Worm (Caenorhabditis elegans) whole organism, L2 larva: ENCODE measurements around the gene T27A10.6.

ENCODE experiments used
- C34F6.9 ChIP-seq: fragments of 150-350 bp; optimal IDR thresholded peaks from 2 replicates; lab custom pipeline; 2014; ENCODE audit warnings: missing biosample characterization, missing genetic modification characterization
- R02D3.7 ChIP-seq: fragments of 150-350 bp; optimal IDR thresholded peaks from 2 replicates; lab custom pipeline; 2014; ENCODE audit warnings: missing biosample characterization, missing genetic modification characterization
- ZK546.5 ChIP-seq: sonication (generic microtip); optimal IDR thresholded peaks from 2 replicates; lab custom pipeline; 2017; ENCODE audit warnings: missing biosample characterization, missing genetic modification characterization
- ama-1 ChIP-seq: fragments of 150-350 bp; optimal IDR thresholded peaks from 2 replicates; lab custom pipeline; 2018; ENCODE audit warnings: inconsistent platforms
- ceh-16 ChIP-seq: fragments of 150-350 bp; optimal IDR thresholded peaks from 2 replicates; lab custom pipeline; 2014; ENCODE audit warnings: missing biosample characterization, missing genetic modification characterization
- ceh-82 ChIP-seq: fragments of 150-350 bp; optimal IDR thresholded peaks from 2 replicates; lab custom pipeline; 2014; ENCODE audit warnings: missing biosample characterization, missing genetic modification characterization
- dmd-4 ChIP-seq: sonication (generic microtip); optimal IDR thresholded peaks from 2 replicates; lab custom pipeline; 2017; ENCODE audit warnings: missing biosample characterization, missing genetic modification characterization
- egl-27 ChIP-seq: sonication (generic microtip); optimal IDR thresholded peaks from 3 replicates; lab custom pipeline; 2017; ENCODE audit warnings: missing biosample characterization, missing genetic modification reagents, missing genetic modification characterization
- elt-3 ChIP-seq: sonication (generic microtip); optimal IDR thresholded peaks from 2 replicates; lab custom pipeline; 2017; ENCODE audit warnings: missing biosample characterization, missing genetic modification characterization
- fos-1 ChIP-seq: fragments of 150-350 bp; optimal IDR thresholded peaks from 2 replicates; lab custom pipeline; 2014; ENCODE audit warnings: missing biosample characterization, missing genetic modification characterization
- lin-13 ChIP-seq: fragments of 150-350 bp; optimal IDR thresholded peaks from 2 replicates; lab custom pipeline; 2014; ENCODE audit warnings: missing biosample characterization, missing genetic modification reagents, missing genetic modification characterization
- lin-39 ChIP-seq: fragments of 150-350 bp; optimal IDR thresholded peaks from 2 replicates; lab custom pipeline; 2014; ENCODE audit warnings: missing biosample characterization, missing genetic modification reagents, missing genetic modification characterization
- nhr-10 ChIP-seq: sonication (generic microtip); optimal IDR thresholded peaks from 2 replicates; lab custom pipeline; 2017; ENCODE audit warnings: missing biosample characterization, missing genetic modification characterization
- nhr-11 ChIP-seq: fragments of 150-350 bp; optimal IDR thresholded peaks from 2 replicates; lab custom pipeline; 2014; ENCODE audit warnings: missing biosample characterization, missing genetic modification characterization
- nhr-12 ChIP-seq: fragments of 150-350 bp; optimal IDR thresholded peaks from 2 replicates; lab custom pipeline; 2014; ENCODE audit warnings: missing biosample characterization, missing genetic modification characterization
- nhr-129 ChIP-seq: fragments of 150-350 bp; optimal IDR thresholded peaks from 2 replicates; lab custom pipeline; 2014; ENCODE audit warnings: missing biosample characterization, missing genetic modification characterization
- nhr-21 ChIP-seq: fragments of 150-350 bp; optimal IDR thresholded peaks from 2 replicates; lab custom pipeline; 2014; ENCODE audit warnings: missing biosample characterization, missing genetic modification characterization
- nhr-23 ChIP-seq: fragments of 150-350 bp; optimal IDR thresholded peaks from 2 replicates; lab custom pipeline; 2014; ENCODE audit warnings: missing biosample characterization, missing genetic modification reagents, missing genetic modification characterization
- nhr-237 ChIP-seq: fragments of 150-350 bp; optimal IDR thresholded peaks from 2 replicates; lab custom pipeline; 2014; ENCODE audit warnings: missing biosample characterization, missing genetic modification characterization
- nhr-25 ChIP-seq: fragments of 150-350 bp; sonication (generic microtip); optimal IDR thresholded peaks from 3 replicates; lab custom pipeline; 2014; ENCODE audit warnings: missing biosample characterization, missing genetic modification characterization
- nhr-6 ChIP-seq: fragments of 150-350 bp; optimal IDR thresholded peaks from 2 replicates; lab custom pipeline; 2014; ENCODE audit warnings: missing biosample characterization, missing genetic modification characterization
- nhr-77 ChIP-seq: fragments of 150-350 bp; optimal IDR thresholded peaks from 2 replicates; lab custom pipeline; 2014; ENCODE audit warnings: missing biosample characterization, missing genetic modification characterization
- sem-4 ChIP-seq: fragments of 150-350 bp; optimal IDR thresholded peaks from 2 replicates; lab custom pipeline; 2014; ENCODE audit warnings: missing biosample characterization, missing genetic modification reagents, missing genetic modification characterization
- skn-1 ChIP-seq: sonication (generic microtip); optimal IDR thresholded peaks from 2 replicates; lab custom pipeline; 2017; ENCODE audit warnings: missing biosample characterization, missing genetic modification characterization
- sma-3 ChIP-seq: sonication (generic microtip); optimal IDR thresholded peaks from 2 replicates; lab custom pipeline; 2016; ENCODE audit warnings: missing genetic modification reagents, missing genetic modification characterization, missing compliant biosample characterization
- sma-9 ChIP-seq, 2 experiments: fragments of 150-350 bp in 1 of 2; sonication (generic microtip) in 1 of 2; optimal IDR thresholded peaks; 2 replicates each; lab custom pipeline; 2014 to 2016; ENCODE audit warnings: missing genetic modification characterization in 2 of 2, mild to moderate bottlenecking in 1 of 2, missing biosample characterization in 1 of 2, missing compliant biosample characterization in 1 of 2, missing genetic modification reagents in 1 of 2, moderate library complexity in 1 of 2
- snpc-4 ChIP-seq: fragments of 150-350 bp; optimal IDR thresholded peaks from 2 replicates; lab custom pipeline; 2014; ENCODE audit warnings: missing biosample characterization, missing genetic modification characterization
- unc-39 ChIP-seq: fragments of 150-350 bp; optimal IDR thresholded peaks from 2 replicates; lab custom pipeline; 2014; ENCODE audit warnings: missing biosample characterization, missing genetic modification characterization
- unc-55 ChIP-seq: fragments of 150-350 bp; sonication (generic microtip); optimal IDR thresholded peaks from 3 replicates; lab custom pipeline; 2014; ENCODE audit warnings: missing biosample characterization, missing genetic modification reagents, missing genetic modification characterization
- unc-62 ChIP-seq: fragments of 150-350 bp; optimal IDR thresholded peaks from 2 replicates; lab custom pipeline; 2014; ENCODE audit warnings: missing biosample characterization, missing genetic modification reagents, missing genetic modification characterization
- zag-1 ChIP-seq: fragments of 150-350 bp; optimal IDR thresholded peaks from 2 replicates; lab custom pipeline; 2014; ENCODE audit warnings: missing biosample characterization, missing genetic modification characterization
- ztf-1 ChIP-seq: fragments of 200-800 bp; sonication (Bioruptor generic); conservative IDR thresholded peaks from 2 replicates; pipeline ENCODE4 v1.3.6; 2022; ENCODE audit warnings: missing genetic modification characterization, missing compliant biosample characterization
- ztf-11 ChIP-seq: sonication (generic microtip); optimal IDR thresholded peaks from 2 replicates; lab custom pipeline; 2017; ENCODE audit warnings: missing biosample characterization, missing genetic modification characterization
- ztf-4 ChIP-seq: fragments of 150-350 bp; optimal IDR thresholded peaks from 2 replicates; lab custom pipeline; 2014; ENCODE audit warnings: missing biosample characterization, missing genetic modification characterization

The T27A10.6 gene

DNA sequence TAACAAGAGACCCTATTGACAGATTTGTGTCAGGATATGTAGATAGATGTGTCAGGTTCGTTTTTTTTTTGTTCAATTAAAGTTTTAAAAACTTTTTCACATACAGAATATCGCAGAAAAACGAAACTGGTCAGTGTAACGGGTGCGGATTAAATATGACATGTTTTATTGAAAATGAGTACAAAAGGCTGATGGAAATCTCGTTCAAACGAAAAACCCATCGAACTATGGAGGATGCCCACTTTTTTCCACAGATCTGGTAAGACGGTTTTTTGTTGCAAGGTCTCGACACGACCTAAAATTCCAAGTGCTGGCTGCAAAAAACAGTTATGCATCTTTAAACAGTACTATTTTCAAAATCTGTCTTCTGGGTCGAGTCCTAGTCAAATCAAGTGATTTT lies 33.9 kb upstream of the T27A10.6 start:
- TF ChIP-seq nhr-12 (tag; lab: Kevin White, UChicago): no peak
- TF ChIP-seq ama-1 (lab: Kevin White, UChicago): no peak
- TF ChIP-seq, all 48 proteins: peak for 0

ce11 chrX:3628016-3628415 lies 31.9 kb upstream of the T27A10.6 start, which contains the start of gene vep-2:
Gene vep-2, plus strand, starts transcription at chrX:3628316.
- TF ChIP-seq dmd-4 (tag; lab: Kevin White, UChicago) (no peak), nhr-21 (tag; lab: Kevin White, UChicago) (no peak), snpc-4 (no peak), unc-39 (tag; lab: Kevin White, UChicago) (no peak), fos-1 (no peak), nhr-11 (tag; lab: Kevin White, UChicago) (no peak), skn-1 (tag; lab: Kevin White, UChicago) (no peak), lin-13 (GFP tag; lab: Kevin White, UChicago) (no peak), R02D3.7 (tag; lab: Kevin White, UChicago) (no peak), nhr-6 (no peak), nhr-129 (tag; lab: Kevin White, UChicago) (no peak), nhr-25 (tag; lab: Kevin White, UChicago) (no peak), sma-9 (GFP tag; optimal IDR thresholded peaks at IDR 0.05; lab: Kevin White, UChicago) (no peak), sma-9 (tag; optimal IDR thresholded peaks at IDR 0.05; lab: Kevin White, UChicago) (no peak), ceh-82 (no peak), nhr-10 (no peak)

- no peak for TF ChIP-seq nhr-6
- TF ChIP-seq unc-55 (GFP tag; lab: Kevin White, UChicago): no peak
These were observed 29.4 kb upstream of the T27A10.6 start for ce11 chrX:3625599-3625998.

- no peak for TF ChIP-seq elt-3 (tag; lab: Kevin White, UChicago)
- TF ChIP-seq C34F6.9: no peak
- no peak for TF ChIP-seq nhr-77
- no peak for TF ChIP-seq sma-3
- no peak for TF ChIP-seq nhr-237 (tag; lab: Kevin White, UChicago)
- no peak for TF ChIP-seq unc-62
- TF ChIP-seq egl-27: no peak
- TF ChIP-seq lin-13 (GFP tag; lab: Kevin White, UChicago): no peak
- no peak for TF ChIP-seq nhr-10
These were observed 27.0 kb upstream of the T27A10.6 start, which contains the start of gene C18B2.2 for ce11 chrX:3623162-3623561. Gene C18B2.2, plus strand, starts transcription at chrX:3623462.

ce11 chrX:3618842-3619241 lies 22.7 kb upstream of the T27A10.6 start:
- no peak for TF ChIP-seq elt-3 (tag; lab: Kevin White, UChicago)
- TF ChIP-seq ZK546.5 (tag; lab: Kevin White, UChicago): no peak
- TF ChIP-seq R02D3.7 (tag; lab: Kevin White, UChicago): no peak
- no peak for TF ChIP-seq nhr-11 (tag; lab: Kevin White, UChicago)
- TF ChIP-seq unc-39 (tag; lab: Kevin White, UChicago): no peak
- TF ChIP-seq sma-9 (GFP tag; optimal IDR thresholded peaks at IDR 0.05; lab: Kevin White, UChicago): no peak
- no peak for TF ChIP-seq sma-9 (tag; optimal IDR thresholded peaks at IDR 0.05; lab: Kevin White, UChicago)
- no peak for TF ChIP-seq ceh-82
- TF ChIP-seq lin-13 (GFP tag; lab: Kevin White, UChicago): no peak
- no peak for TF ChIP-seq nhr-21 (tag; lab: Kevin White, UChicago)
- TF ChIP-seq unc-62: no peak
- TF ChIP-seq egl-27: no peak
- no peak for TF ChIP-seq nhr-6
- no peak for TF ChIP-seq ceh-16 (tag; lab: Kevin White, UChicago)
- no peak for TF ChIP-seq sem-4
- no peak for TF ChIP-seq nhr-77
- no peak for TF ChIP-seq ztf-1 (GFP tag; lab: Robert Waterston, UW)

DNA sequence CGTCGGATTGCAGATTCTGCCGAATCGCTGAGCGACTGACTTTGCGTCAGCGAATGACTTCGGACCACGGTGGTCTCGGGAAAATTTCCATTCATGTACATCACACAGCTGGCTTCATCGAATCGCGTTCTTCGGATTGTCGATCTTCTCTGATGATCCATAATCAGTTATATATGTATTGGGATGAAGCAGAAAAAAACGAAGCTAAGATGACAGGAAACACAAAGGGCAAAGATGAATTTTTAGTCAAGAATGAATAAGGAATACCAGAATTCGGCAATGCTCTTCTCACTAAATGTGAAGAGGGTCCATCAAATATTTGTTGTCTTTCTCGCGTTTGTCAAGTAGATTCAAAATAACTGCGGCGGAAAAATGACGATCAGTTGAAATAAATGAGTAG lies 21.1 kb upstream of the T27A10.6 start, which contains the start of gene del-9:
Gene del-9 (minus strand): TSS at position 101 of the 400 bp plus-strand sequence.
- TF ChIP-seq ztf-4 (no peak), sem-4 (no peak), egl-27 (no peak), nhr-23 (tag; lab: Kevin White, UChicago) (no peak), ztf-11 (no peak), zag-1 (tag; lab: Kevin White, UChicago) (no peak), lin-39 (no peak), elt-3 (tag; lab: Kevin White, UChicago) (no peak), ceh-16 (tag; lab: Kevin White, UChicago) (no peak)
